Worm (Caenorhabditis elegans) whole organism, L2 larva: ENCODE measurements around the gene srxa-16.

Experiments used
- ama-1 ChIP-seq: fragments of 150-350 bp; optimal IDR thresholded peaks from 2 replicates; lab custom pipeline; 2018; ENCODE audit warnings: inconsistent platforms
- blmp-1 ChIP-seq: sonication (generic microtip); optimal IDR thresholded peaks from 2 replicates; lab custom pipeline; 2017; ENCODE audit warnings: missing genetic modification characterization, mild to moderate bottlenecking, missing compliant biosample characterization, antibody characterized with exemption, moderate library complexity; ENCODE audit not compliant: insufficient read depth
- ceh-82 ChIP-seq: fragments of 150-350 bp; optimal IDR thresholded peaks from 2 replicates; lab custom pipeline; 2014; ENCODE audit warnings: missing biosample characterization, missing genetic modification characterization
- egl-27 ChIP-seq: sonication (generic microtip); optimal IDR thresholded peaks from 3 replicates; lab custom pipeline; 2017; ENCODE audit warnings: missing biosample characterization, missing genetic modification reagents, missing genetic modification characterization
- fos-1 ChIP-seq: fragments of 150-350 bp; optimal IDR thresholded peaks from 2 replicates; lab custom pipeline; 2014; ENCODE audit warnings: missing biosample characterization, missing genetic modification characterization
- gmeb-1 ChIP-seq: fragments of 150-350 bp; optimal IDR thresholded peaks from 2 replicates; lab custom pipeline; 2014; ENCODE audit warnings: missing biosample characterization, missing genetic modification characterization
- mab-5 ChIP-seq: fragments of 150-350 bp; optimal IDR thresholded peaks from 2 replicates; lab custom pipeline; 2014; ENCODE audit warnings: missing biosample characterization, missing genetic modification characterization
- nhr-11 ChIP-seq: fragments of 150-350 bp; optimal IDR thresholded peaks from 2 replicates; lab custom pipeline; 2014; ENCODE audit warnings: missing biosample characterization, missing genetic modification characterization
- nhr-237 ChIP-seq: fragments of 150-350 bp; optimal IDR thresholded peaks from 2 replicates; lab custom pipeline; 2014; ENCODE audit warnings: missing biosample characterization, missing genetic modification characterization
- snpc-4 ChIP-seq: fragments of 150-350 bp; optimal IDR thresholded peaks from 2 replicates; lab custom pipeline; 2014; ENCODE audit warnings: missing biosample characterization, missing genetic modification characterization
- unc-39 ChIP-seq: fragments of 150-350 bp; optimal IDR thresholded peaks from 2 replicates; lab custom pipeline; 2014; ENCODE audit warnings: missing biosample characterization, missing genetic modification characterization
- ztf-11 ChIP-seq: sonication (generic microtip); optimal IDR thresholded peaks from 2 replicates; lab custom pipeline; 2017; ENCODE audit warnings: missing biosample characterization, missing genetic modification characterization
- ztf-4 ChIP-seq: fragments of 150-350 bp; optimal IDR thresholded peaks from 2 replicates; lab custom pipeline; 2014; ENCODE audit warnings: missing biosample characterization, missing genetic modification characterization

DNA sequence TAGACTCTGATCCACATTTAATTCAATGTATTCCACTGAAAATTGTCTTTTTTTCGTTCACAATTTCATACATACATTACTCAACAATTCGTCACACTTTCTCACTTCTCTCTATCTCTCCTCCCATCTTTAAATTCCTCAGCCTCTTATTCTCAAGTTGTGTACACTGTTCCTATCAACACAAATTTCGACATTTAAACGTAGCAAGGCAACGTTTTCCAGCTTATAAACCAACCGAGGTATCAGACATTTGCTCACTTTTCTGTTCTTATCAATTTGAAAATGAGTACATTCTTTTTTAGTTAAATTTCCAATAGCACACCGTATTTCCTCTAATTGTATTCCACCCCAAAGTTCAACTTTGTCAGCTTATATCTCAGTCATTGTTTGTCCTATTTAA is 6.8 kb upstream of the srxa-16 start, which contains the start of gene skr-3:
- TF ChIP-seq nhr-237 (tag; lab: Kevin White, UChicago) (no peak), ceh-82 (tag; lab: Kevin White, UChicago) (no peak), ztf-4 (no peak), gmeb-1 (tag; lab: Kevin White, UChicago) (no peak), snpc-4 (tag; lab: Kevin White, UChicago) (no peak), ztf-11 (tag; lab: Kevin White, UChicago) (no peak), fos-1 (tag; lab: Kevin White, UChicago) (peak; percentile 71), mab-5 (no peak), egl-27 (no peak), blmp-1 (tag; lab: Kevin White, UChicago) (no peak), ama-1 (lab: Kevin White, UChicago) (no peak), unc-39 (tag; lab: Kevin White, UChicago) (no peak), nhr-11 (no peak)
